Fruit fly (Drosophila melanogaster) whole organism, embryonic: Measurements from ENCODE around the gene PRL-1.

Experiments used
- Bgb ChIP-seq: fragments of 200-800 bp; sonication (Bioruptor generic); IDR thresholded peaks from 2 replicates; pipeline ENCODE4 v1.3.6; 2022; ENCODE audit warnings: missing biosample characterization, missing genetic modification characterization; ENCODE audit not compliant: partially characterized antibody
- CG1024 ChIP-seq: fragments of 200-800 bp; sonication (Bioruptor generic); IDR thresholded peaks from 2 replicates; pipeline ENCODE4 v1.3.6; 2022; ENCODE audit warnings: missing biosample characterization, missing genetic modification characterization
- CG12155 ChIP-seq: fragments of 200-800 bp; sonication (Bioruptor generic); optimal IDR thresholded peaks from 3 replicates; lab custom pipeline; 2016; ENCODE audit warnings: missing biosample characterization, missing genetic modification characterization
- CG13296 ChIP-seq: fragments of 200-800 bp; sonication (Bioruptor generic); optimal IDR thresholded peaks from 3 replicates; lab custom pipeline; 2018; ENCODE audit warnings: missing biosample characterization, mild to moderate bottlenecking, missing genetic modification characterization
- CG14860 ChIP-seq: fragments of 200-800 bp; sonication (Bioruptor generic); IDR thresholded peaks from 3 replicates; pipeline ENCODE4 v1.3.6; 2022; ENCODE audit warnings: missing biosample characterization, missing genetic modification characterization; ENCODE audit not compliant: partially characterized antibody
- CG17568 ChIP-seq: fragments of 200-800 bp; sonication (Bioruptor generic); optimal IDR thresholded peaks from 2 replicates; lab custom pipeline; 2018; ENCODE audit warnings: missing biosample characterization, mild to moderate bottlenecking, missing genetic modification characterization, moderate library complexity
- CG18764 ChIP-seq: fragments of 200-800 bp; sonication (Bioruptor generic); optimal IDR thresholded peaks from 3 replicates; lab custom pipeline; 2016; ENCODE audit warnings: missing biosample characterization, missing genetic modification characterization
- CG2889 ChIP-seq: fragments of 200-800 bp; sonication (Bioruptor generic); IDR thresholded peaks from 3 replicates; pipeline ENCODE4 v1.3.6; 2022; ENCODE audit warnings: missing biosample characterization, missing genetic modification characterization
- CG31365 ChIP-seq: fragments of 200-800 bp; sonication (Bioruptor generic); optimal IDR thresholded peaks from 2 replicates; lab custom pipeline; 2018; ENCODE audit warnings: missing biosample characterization, mild to moderate bottlenecking, missing genetic modification characterization
- CG32772 ChIP-seq: fragments of 200-800 bp; sonication (Bioruptor generic); IDR thresholded peaks from 2 replicates; pipeline ENCODE4 v1.3.6; 2022; ENCODE audit warnings: missing biosample characterization, missing genetic modification characterization
- CG34224 ChIP-seq: fragments of 200-800 bp; sonication (Bioruptor generic); IDR thresholded peaks from 3 replicates; pipeline ENCODE4 v1.3.6; 2022; ENCODE audit warnings: missing biosample characterization, missing genetic modification characterization; ENCODE audit not compliant: partially characterized antibody
- CG4404 ChIP-seq: fragments of 200-800 bp; sonication (Bioruptor generic); IDR thresholded peaks from 2 replicates; pipeline ENCODE4 v1.3.6; 2022; ENCODE audit warnings: missing biosample characterization, missing genetic modification characterization
- CG6272 ChIP-seq: fragments of 200-800 bp; sonication (Bioruptor generic); IDR thresholded peaks from 2 replicates; pipeline ENCODE4 v1.3.6; 2022; ENCODE audit warnings: missing biosample characterization, missing genetic modification characterization
- CG6683 ChIP-seq: fragments of 200-800 bp; sonication (Bioruptor generic); optimal IDR thresholded peaks from 2 replicates; lab custom pipeline; 2017; ENCODE audit warnings: missing biosample characterization, mild to moderate bottlenecking, missing genetic modification characterization, missing genetic modification reagents
- CG6689 ChIP-seq: fragments of 200-800 bp; sonication (Bioruptor generic); IDR thresholded peaks from 2 replicates; pipeline ENCODE4 v1.3.6; 2022; ENCODE audit warnings: missing biosample characterization, missing genetic modification characterization
- CG6813 ChIP-seq: fragments of 200-800 bp; sonication (Bioruptor generic); optimal IDR thresholded peaks from 2 replicates; lab custom pipeline; 2017; ENCODE audit warnings: missing biosample characterization, missing genetic modification characterization, mild to moderate bottlenecking, moderate library complexity, missing genetic modification reagents
- CG7786 ChIP-seq: fragments of 200-800 bp; sonication (Bioruptor generic); optimal IDR thresholded peaks from 2 replicates; lab custom pipeline; 2016; ENCODE audit warnings: missing biosample characterization, missing genetic modification characterization
- CG9797 ChIP-seq: fragments of 200-800 bp; sonication (Bioruptor generic); optimal IDR thresholded peaks from 3 replicates; lab custom pipeline; 2018; ENCODE audit warnings: missing biosample characterization, mild to moderate bottlenecking, missing genetic modification characterization
- Chrac-16 ChIP-seq: fragments of 200-800 bp; sonication (Bioruptor generic); optimal IDR thresholded peaks from 3 replicates; lab custom pipeline; 2016; ENCODE audit warnings: missing biosample characterization, missing genetic modification characterization
- Dll ChIP-seq: fragments of 200-800 bp; sonication (Bioruptor generic); IDR thresholded peaks from 4 replicates; pipeline ENCODE4 v1.3.6; 2022; ENCODE audit warnings: missing biosample characterization, missing genetic modification characterization; ENCODE audit not compliant: partially characterized antibody
- Dref ChIP-seq: fragments of 200-800 bp; sonication (Bioruptor generic); IDR thresholded peaks from 2 replicates; pipeline ENCODE4 v1.3.6; 2022; ENCODE audit warnings: missing biosample characterization, missing genetic modification characterization
- Drgx ChIP-seq: fragments of 200-800 bp; sonication (Bioruptor generic); IDR thresholded peaks from 2 replicates; pipeline ENCODE4 v1.3.6; 2022; ENCODE audit warnings: missing biosample characterization, missing genetic modification characterization
- HLH4C ChIP-seq: fragments of 200-800 bp; sonication (Bioruptor generic); IDR thresholded peaks from 3 replicates; pipeline ENCODE4 v1.3.6; 2022; ENCODE audit warnings: missing biosample characterization, missing genetic modification characterization; ENCODE audit not compliant: partially characterized antibody
- HmgZ ChIP-seq: fragments of 200-800 bp; sonication (Bioruptor generic); optimal IDR thresholded peaks from 2 replicates; lab custom pipeline; 2018; ENCODE audit warnings: missing biosample characterization, mild to moderate bottlenecking, missing genetic modification characterization
- Mad ChIP-seq: fragments of 200-800 bp; sonication (Bioruptor generic); optimal IDR thresholded peaks from 2 replicates; lab custom pipeline; 2016; ENCODE audit warnings: missing biosample characterization, missing genetic modification characterization
- Mrtf ChIP-seq: fragments of 200-800 bp; sonication (Bioruptor generic); IDR thresholded peaks from 3 replicates; pipeline ENCODE4 v1.3.6; 2022; ENCODE audit warnings: missing biosample characterization, missing genetic modification characterization
- Nf-YB ChIP-seq: fragments of 200-800 bp; sonication (Bioruptor generic); optimal IDR thresholded peaks from 3 replicates; lab custom pipeline; 2019; ENCODE audit warnings: missing biosample characterization, mild to moderate bottlenecking, missing genetic modification characterization, moderate library complexity
- PHDP ChIP-seq: fragments of 200-800 bp; sonication (Bioruptor generic); optimal IDR thresholded peaks from 3 replicates; lab custom pipeline; 2018; ENCODE audit warnings: missing biosample characterization, mild to moderate bottlenecking, missing genetic modification characterization, moderate library complexity
- Sry-β ChIP-seq: fragments of 200-800 bp; sonication (Bioruptor generic); optimal IDR thresholded peaks from 2 replicates; lab custom pipeline; 2018; ENCODE audit warnings: missing biosample characterization, mild to moderate bottlenecking, missing genetic modification characterization, moderate library complexity
- Stat92E ChIP-seq, 3 experiments: fragments of >200 bp in 2 of 3; fragments of 200-800 bp in 1 of 3; sonication (Bioruptor generic) in 1 of 3; optimal IDR thresholded peaks; 2 replicates each; lab custom pipeline; 2017 to 2019; ENCODE audit warnings: missing biosample characterization in 3 of 3, missing genetic modification characterization in 3 of 3, mild to moderate bottlenecking in 1 of 3, moderate library complexity in 1 of 3
- ato ChIP-seq: fragments of 200-800 bp; sonication (Bioruptor generic); IDR thresholded peaks from 2 replicates; pipeline ENCODE4 v1.3.6; 2022; ENCODE audit warnings: missing biosample characterization, missing genetic modification characterization; ENCODE audit not compliant: partially characterized antibody
- dan ChIP-seq: fragments of 200-800 bp; sonication (Bioruptor generic); IDR thresholded peaks from 2 replicates; pipeline ENCODE4 v1.3.6; 2022; ENCODE audit warnings: missing biosample characterization, missing genetic modification characterization
- dati ChIP-seq: fragments of 200-800 bp; sonication (Bioruptor generic); IDR thresholded peaks from 2 replicates; pipeline ENCODE4 v1.3.6; 2022; ENCODE audit warnings: missing biosample characterization, missing genetic modification characterization
- disco-r ChIP-seq: fragments of 200-800 bp; sonication (Bioruptor generic); optimal IDR thresholded peaks from 2 replicates; lab custom pipeline; 2016; ENCODE audit warnings: missing biosample characterization, missing genetic modification characterization
- dpn ChIP-seq, 2 experiments: fragments of 200-800 bp; sonication (Bioruptor generic); optimal IDR thresholded peaks; 3 replicates each; lab custom pipeline; 2016; ENCODE audit warnings: missing biosample characterization in 2 of 2, missing genetic modification characterization in 2 of 2
- hb ChIP-seq: fragments of 200-800 bp; sonication (Bioruptor generic); IDR thresholded peaks from 3 replicates; pipeline ENCODE4 v1.3.6; 2022; ENCODE audit warnings: missing biosample characterization, missing genetic modification characterization; ENCODE audit not compliant: partially characterized antibody
- hkb ChIP-seq, 2 experiments: fragments of 200-800 bp in 1 of 2; fragments of >200 bp in 1 of 2; sonication (Bioruptor generic) in 1 of 2; IDR thresholded peaks in 1 of 2; optimal IDR thresholded peaks in 1 of 2; 2 replicates each; pipeline versions ENCODE4 v1.3.6 to Lab custom; 2017 to 2022; ENCODE audit warnings: missing biosample characterization in 1 of 2, missing genetic modification characterization in 1 of 2
- ind ChIP-seq: fragments of 200-800 bp; sonication (Bioruptor generic); optimal IDR thresholded peaks from 3 replicates; lab custom pipeline; 2016; ENCODE audit warnings: missing biosample characterization, missing genetic modification characterization
- kay ChIP-seq: fragments of 200-800 bp; sonication (Bioruptor generic); optimal IDR thresholded peaks from 2 replicates; lab custom pipeline; 2016; ENCODE audit warnings: missing biosample characterization, missing genetic modification characterization
- klu ChIP-seq: fragments of 200-800 bp; sonication (Bioruptor generic); IDR thresholded peaks from 2 replicates; pipeline ENCODE4 v1.3.6; 2022; ENCODE audit warnings: missing biosample characterization, missing genetic modification characterization
- kni ChIP-seq: fragments of 200-800 bp; sonication (Bioruptor generic); optimal IDR thresholded peaks from 3 replicates; lab custom pipeline; 2017; ENCODE audit warnings: mild to moderate bottlenecking, missing biosample characterization, missing genetic modification reagents, missing genetic modification characterization
- lbe ChIP-seq: fragments of 200-800 bp; sonication (Bioruptor generic); optimal IDR thresholded peaks from 2 replicates; lab custom pipeline; 2016; ENCODE audit warnings: missing biosample characterization, mild to moderate bottlenecking, missing genetic modification characterization
- mld ChIP-seq: fragments of 200-800 bp; sonication (Bioruptor generic); IDR thresholded peaks from 3 replicates; pipeline ENCODE4 v1.3.6; 2022; ENCODE audit warnings: missing biosample characterization, missing genetic modification characterization; ENCODE audit not compliant: partially characterized antibody
- nmo ChIP-seq: fragments of 200-800 bp; sonication (Bioruptor generic); optimal IDR thresholded peaks from 2 replicates; lab custom pipeline; 2018; ENCODE audit warnings: missing biosample characterization, mild to moderate bottlenecking, missing genetic modification characterization, moderate library complexity
- pros ChIP-seq: fragments of 200-800 bp; sonication (Bioruptor generic); optimal IDR thresholded peaks from 3 replicates; lab custom pipeline; 2019; ENCODE audit warnings: missing biosample characterization, mild to moderate bottlenecking, missing genetic modification characterization, moderate library complexity
- run ChIP-seq: fragments of 200-800 bp; sonication (Bioruptor generic); optimal IDR thresholded peaks from 3 replicates; lab custom pipeline; 2018; ENCODE audit warnings: missing biosample characterization, mild to moderate bottlenecking, missing genetic modification characterization
- seq ChIP-seq: fragments of 200-800 bp; sonication (Bioruptor generic); IDR thresholded peaks from 2 replicates; pipeline ENCODE4 v1.3.6; 2022; ENCODE audit warnings: missing biosample characterization, missing genetic modification characterization
- sr ChIP-seq: fragments of 200-800 bp; sonication (Bioruptor generic); IDR thresholded peaks from 3 replicates; pipeline ENCODE4 v1.3.6; 2022; ENCODE audit warnings: missing biosample characterization, missing genetic modification characterization

PRL-1 gene

dm6 chr2L:16269232-16270134 is 12.1 kb upstream of the PRL-1 start (continued):
- no peak for TF ChIP-seq Stat92E (GFP tag; optimal IDR thresholded peaks at IDR 0.05; lab: Kevin White, UChicago)
- TF ChIP-seq CG6689 (GFP tag; lab: Robert Waterston, UW) = no peak
- TF ChIP-seq pros (GFP tag; lab: Kevin White, UChicago) = peak; percentile 98
- no peak for TF ChIP-seq hb
- TF ChIP-seq klu = no peak
- no peak for TF ChIP-seq CG18764 (GFP tag; lab: Kevin White, UChicago)
- no peak for TF ChIP-seq Drgx (GFP tag; lab: Robert Waterston, UW)
- no peak for TF ChIP-seq mld
- no peak for TF ChIP-seq CG1024 (GFP tag; lab: Robert Waterston, UW)
- TF ChIP-seq ind (GFP tag; lab: Kevin White, UChicago) = no peak
- TF ChIP-seq Sry-β (GFP tag; lab: Kevin White, UChicago) = peak; percentile 52
- TF ChIP-seq sr = no peak
- no peak for TF ChIP-seq CG6272
- TF ChIP-seq dati = no peak
- peak; percentile 94 for TF ChIP-seq CG17568 (GFP tag; lab: Kevin White, UChicago)
- TF ChIP-seq PHDP = peak; percentile 76
- TF ChIP-seq nmo (GFP tag; lab: Kevin White, UChicago) = no peak
- peak; percentile 85 for TF ChIP-seq lbe
- peak; percentile 88 for TF ChIP-seq CG31365
- TF ChIP-seq Chrac-16 (GFP tag; lab: Kevin White, UChicago) = no peak
- TF ChIP-seq disco-r (GFP tag; lab: Kevin White, UChicago) = no peak
- TF ChIP-seq kay (GFP tag; lab: Kevin White, UChicago) = no peak
- peak; percentile 93 for TF ChIP-seq kni (GFP tag; lab: Kevin White, UChicago)
- no peak for TF ChIP-seq CG14860 (GFP tag; lab: Robert Waterston, UW)
- no peak for TF ChIP-seq ato (GFP tag; lab: Robert Waterston, UW)
- no peak for TF ChIP-seq dpn (GFP tag; optimal IDR thresholded peaks at IDR 0.05; lab: Kevin White, UChicago)
- TF ChIP-seq seq (GFP tag; lab: Robert Waterston, UW) = no peak
- no peak for TF ChIP-seq Bgb (GFP tag; lab: Robert Waterston, UW)
- TF ChIP-seq HmgZ = peak; percentile 75
- TF ChIP-seq Dll (GFP tag; lab: Robert Waterston, UW) = no peak
- no peak for TF ChIP-seq CG32772 (GFP tag; lab: Robert Waterston, UW)
- no peak for TF ChIP-seq CG34224 (GFP tag; lab: Robert Waterston, UW)
- no peak for TF ChIP-seq dan (GFP tag; lab: Robert Waterston, UW)
- TF ChIP-seq Mad = peak; percentile 19
- TF ChIP-seq Dref (GFP tag; lab: Robert Waterston, UW) = no peak
- TF ChIP-seq CG12155 (GFP tag; lab: Kevin White, UChicago) = no peak
- TF ChIP-seq CG6683 (GFP tag; lab: Kevin White, UChicago) = peak; percentile 87
- no peak for TF ChIP-seq CG7786
- TF ChIP-seq hkb (optimal IDR thresholded peaks at IDR 0.05; lab: Kevin White, UChicago) = no peak
- no peak for TF ChIP-seq hkb (GFP tag; IDR thresholded peaks at IDR 0.05; lab: Robert Waterston, UW)
- TF ChIP-seq CG6813 = peak; percentile 96
- no peak for TF ChIP-seq HLH4C (GFP tag; lab: Robert Waterston, UW)
- TF ChIP-seq CG13296 (GFP tag; lab: Kevin White, UChicago) = peak; percentile 96
- no peak for TF ChIP-seq Mrtf (GFP tag; lab: Robert Waterston, UW)
- TF ChIP-seq CG2889 (GFP tag; lab: Robert Waterston, UW) = no peak
- no peak for TF ChIP-seq CG4404 (GFP tag; lab: Robert Waterston, UW)
- TF ChIP-seq run (tag; lab: Kevin White, UChicago) = peak; percentile 59
- TF ChIP-seq CG9797 (GFP tag; lab: Kevin White, UChicago) = peak; percentile 26
- peak; percentile 68 for TF ChIP-seq Nf-YB
